Worm (Caenorhabditis elegans): ENCODE results near the gene kin-21.

DNA sequence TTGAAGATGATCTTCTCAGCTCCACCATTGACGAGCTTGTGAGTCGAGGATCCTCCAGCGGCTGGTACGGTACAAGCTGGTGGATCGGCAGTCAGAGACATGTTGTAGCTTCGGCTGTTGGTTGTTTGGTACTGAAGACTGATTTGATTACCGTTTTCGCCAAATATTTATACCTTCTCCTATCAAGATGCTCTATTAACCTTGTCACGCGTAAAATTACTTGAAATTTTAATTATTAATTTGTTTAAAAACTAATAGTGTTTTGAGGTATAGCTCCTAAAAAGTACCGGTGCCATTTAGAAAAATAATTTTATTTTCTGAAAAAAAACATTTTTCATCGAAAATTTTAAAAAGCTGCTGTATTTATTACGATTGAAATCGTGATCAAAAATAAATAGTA is 18.2 kb downstream of the kin-21 start, which contains the start of gene ssp-10:
- TF ChIP-seq ceh-13 (GFP tag; optimal IDR thresholded peaks at IDR 0.05) (no peak), ama-1 (optimal IDR thresholded peaks at IDR 0.05) (no peak), tra-4 (tag; optimal IDR thresholded peaks at IDR 0.05) (no peak), tbx-11 (GFP tag; IDR thresholded peaks at IDR 0.05) (no peak), scrt-1 (GFP tag; IDR thresholded peaks at IDR 0.05) (no peak), sea-1 (GFP tag; conservative IDR thresholded peaks at IDR 0.05) (no peak), hnd-1 (tag; optimal IDR thresholded peaks at IDR 0.05) (no peak)
